Fruit fly (Drosophila melanogaster) whole organism, embryonic: ENCODE measurements around the gene CDase.

Experiments
- BtbVII ChIP-seq: fragments of 200-800 bp; sonication (Bioruptor generic); optimal IDR thresholded peaks from 3 replicates; lab custom pipeline; 2017; ENCODE audit warnings: missing biosample characterization, mild to moderate bottlenecking, missing genetic modification characterization
- CG1024 ChIP-seq: fragments of 200-800 bp; sonication (Bioruptor generic); IDR thresholded peaks from 2 replicates; pipeline ENCODE4 v1.3.6; 2022; ENCODE audit warnings: missing biosample characterization, missing genetic modification characterization
- CG10267 ChIP-seq: fragments of 200-800 bp; sonication (Bioruptor generic); optimal IDR thresholded peaks from 2 replicates; lab custom pipeline; 2018; ENCODE audit warnings: missing biosample characterization, mild to moderate bottlenecking, missing genetic modification characterization, moderate library complexity
- CG10366 ChIP-seq: fragments of 200-800 bp; sonication (Bioruptor generic); IDR thresholded peaks from 2 replicates; pipeline ENCODE4 v1.3.6; 2022; ENCODE audit warnings: missing biosample characterization, missing genetic modification characterization
- CG12219 ChIP-seq: fragments of 200-800 bp; sonication (Bioruptor generic); optimal IDR thresholded peaks from 3 replicates; lab custom pipeline; 2018; ENCODE audit warnings: missing biosample characterization, mild to moderate bottlenecking, missing genetic modification characterization
- CG12659 ChIP-seq: fragments of 200-800 bp; sonication (Bioruptor generic); optimal IDR thresholded peaks from 3 replicates; lab custom pipeline; 2017; ENCODE audit warnings: mild to moderate bottlenecking, missing biosample characterization, missing genetic modification reagents, missing genetic modification characterization
- CG13894 ChIP-seq: fragments of 200-800 bp; sonication (Bioruptor generic); optimal IDR thresholded peaks from 3 replicates; lab custom pipeline; 2018; ENCODE audit warnings: missing biosample characterization, mild to moderate bottlenecking, missing genetic modification characterization, moderate library complexity
- CG14710 ChIP-seq: fragments of 200-800 bp; sonication (Bioruptor generic); optimal IDR thresholded peaks from 3 replicates; lab custom pipeline; 2019; ENCODE audit warnings: missing biosample characterization, mild to moderate bottlenecking, missing genetic modification characterization, moderate library complexity
- CG15011 ChIP-seq: fragments of 200-800 bp; sonication (Bioruptor generic); optimal IDR thresholded peaks from 3 replicates; lab custom pipeline; 2018; ENCODE audit warnings: missing biosample characterization, mild to moderate bottlenecking, missing genetic modification characterization
- CG15479 ChIP-seq: fragments of 200-800 bp; sonication (Bioruptor generic); optimal IDR thresholded peaks from 3 replicates; lab custom pipeline; 2019; ENCODE audit warnings: missing biosample characterization, mild to moderate bottlenecking, missing genetic modification characterization, moderate library complexity
- CG16863 ChIP-seq: fragments of 200-800 bp; sonication (Bioruptor generic); optimal IDR thresholded peaks from 3 replicates; lab custom pipeline; 2016; ENCODE audit warnings: missing biosample characterization, missing genetic modification characterization
- CG17186 ChIP-seq: fragments of 200-800 bp; sonication (Bioruptor generic); optimal IDR thresholded peaks from 3 replicates; lab custom pipeline; 2017; ENCODE audit warnings: missing biosample characterization, missing genetic modification reagents, missing genetic modification characterization
- CG17359 ChIP-seq: fragments of 200-800 bp; sonication (Bioruptor generic); optimal IDR thresholded peaks from 3 replicates; lab custom pipeline; 2018; ENCODE audit warnings: missing biosample characterization, mild to moderate bottlenecking, missing genetic modification characterization, moderate library complexity
- CG17361 ChIP-seq: fragments of 200-800 bp; sonication (Bioruptor generic); IDR thresholded peaks from 3 replicates; pipeline ENCODE4 v1.3.6; 2022; ENCODE audit warnings: missing biosample characterization, missing genetic modification characterization
- CG17829 ChIP-seq: fragments of 200-800 bp; optimal IDR thresholded peaks from 2 replicates; lab custom pipeline; 2019; ENCODE audit warnings: missing biosample characterization, mild to moderate bottlenecking, missing genetic modification characterization, moderate library complexity
- CG1792 ChIP-seq: fragments of 200-800 bp; sonication (Bioruptor generic); optimal IDR thresholded peaks from 2 replicates; lab custom pipeline; 2016; ENCODE audit warnings: missing biosample characterization, missing genetic modification characterization
- CG1832 ChIP-seq: fragments of 200-800 bp; sonication (Bioruptor generic); optimal IDR thresholded peaks from 2 replicates; lab custom pipeline; 2017; ENCODE audit warnings: missing biosample characterization, mild to moderate bottlenecking, missing genetic modification characterization, inconsistent platforms
- CG31441 ChIP-seq: fragments of 200-800 bp; sonication (Bioruptor generic); IDR thresholded peaks from 2 replicates; pipeline ENCODE4 v1.3.6; 2022; ENCODE audit warnings: missing biosample characterization, missing genetic modification characterization
- CG3847 ChIP-seq: fragments of 200-800 bp; sonication (Bioruptor generic); IDR thresholded peaks from 2 replicates; pipeline ENCODE4 v1.3.6; 2022; ENCODE audit warnings: missing biosample characterization, missing genetic modification characterization
- CG4820 ChIP-seq: fragments of 200-800 bp; sonication (Bioruptor generic); optimal IDR thresholded peaks from 3 replicates; lab custom pipeline; 2016; ENCODE audit warnings: missing biosample characterization, missing genetic modification characterization
- CG6689 ChIP-seq: fragments of 200-800 bp; sonication (Bioruptor generic); IDR thresholded peaks from 2 replicates; pipeline ENCODE4 v1.3.6; 2022; ENCODE audit warnings: missing biosample characterization, missing genetic modification characterization
- CG7556 ChIP-seq: fragments of 200-800 bp; sonication (Bioruptor generic); optimal IDR thresholded peaks from 2 replicates; lab custom pipeline; 2017; ENCODE audit warnings: missing biosample characterization, mild to moderate bottlenecking, missing genetic modification characterization
- CG9215 ChIP-seq: fragments of 200-800 bp; sonication (Bioruptor generic); IDR thresholded peaks from 2 replicates; pipeline ENCODE4 v1.3.6; 2022; ENCODE audit warnings: missing biosample characterization, missing genetic modification characterization
- CkIIα-i1 ChIP-seq: fragments of 200-800 bp; sonication (Bioruptor generic); IDR thresholded peaks from 2 replicates; pipeline ENCODE4 v1.3.6; 2022; ENCODE audit warnings: missing biosample characterization, missing genetic modification characterization
- CoRest ChIP-seq: fragments of 200-800 bp; sonication (Bioruptor generic); optimal IDR thresholded peaks from 3 replicates; lab custom pipeline; 2018; ENCODE audit warnings: missing biosample characterization, mild to moderate bottlenecking, missing genetic modification characterization, moderate library complexity
- Dad ChIP-seq: fragments of 200-800 bp; sonication (Bioruptor generic); optimal IDR thresholded peaks from 3 replicates; lab custom pipeline; 2016; ENCODE audit warnings: missing biosample characterization, missing genetic modification characterization
- Dbx ChIP-seq: fragments of 200-800 bp; sonication (Bioruptor generic); IDR thresholded peaks from 3 replicates; pipeline ENCODE4 v1.3.6; 2022; ENCODE audit warnings: missing biosample characterization, missing genetic modification characterization
- Eip74EF ChIP-seq, 2 experiments: fragments of 200-800 bp in 1 of 2; fragments of >200 bp in 1 of 2; sonication (Bioruptor generic) in 1 of 2; optimal IDR thresholded peaks; 2 replicates each; lab custom pipeline; 2017 to 2019; ENCODE audit warnings: missing biosample characterization in 2 of 2, missing genetic modification characterization in 2 of 2, mild to moderate bottlenecking in 1 of 2, moderate library complexity in 1 of 2
- Gsc ChIP-seq: fragments of 200-800 bp; sonication (Bioruptor generic); IDR thresholded peaks from 2 replicates; pipeline ENCODE4 v1.3.6; 2022; ENCODE audit warnings: missing biosample characterization, missing genetic modification characterization
- HLH3B ChIP-seq: fragments of 200-800 bp; sonication (Bioruptor generic); IDR thresholded peaks from 2 replicates; pipeline ENCODE4 v1.3.6; 2022; ENCODE audit warnings: missing biosample characterization, missing genetic modification characterization
- HmgZ ChIP-seq: fragments of 200-800 bp; sonication (Bioruptor generic); optimal IDR thresholded peaks from 2 replicates; lab custom pipeline; 2018; ENCODE audit warnings: missing biosample characterization, mild to moderate bottlenecking, missing genetic modification characterization
- Myb ChIP-seq: fragments of 200-800 bp; sonication (Bioruptor generic); optimal IDR thresholded peaks from 2 replicates; lab custom pipeline; 2016; ENCODE audit warnings: missing biosample characterization, missing genetic modification characterization
- Sry-δ ChIP-seq: fragments of 200-800 bp; sonication (Bioruptor generic); optimal IDR thresholded peaks from 2 replicates; lab custom pipeline; 2016; ENCODE audit warnings: missing biosample characterization, missing genetic modification characterization
- Usf ChIP-seq: fragments of 200-800 bp; sonication (Bioruptor generic); optimal IDR thresholded peaks from 2 replicates; lab custom pipeline; 2017; ENCODE audit warnings: missing genotype, missing biosample characterization, missing genetic modification characterization
- Xrp1 ChIP-seq: fragments of 200-800 bp; sonication (Bioruptor generic); IDR thresholded peaks from 2 replicates; pipeline ENCODE4 v1.3.6; 2022; ENCODE audit warnings: missing biosample characterization, missing genetic modification characterization
- ase ChIP-seq: fragments of 200-800 bp; sonication (Bioruptor generic); IDR thresholded peaks from 3 replicates; pipeline ENCODE4 v1.3.6; 2022; ENCODE audit warnings: missing biosample characterization, missing genetic modification characterization
- cg ChIP-seq: fragments of 200-800 bp; sonication (Bioruptor generic); optimal IDR thresholded peaks from 3 replicates; lab custom pipeline; 2019; ENCODE audit warnings: missing biosample characterization, mild to moderate bottlenecking, missing genetic modification characterization, moderate library complexity
- crol ChIP-seq: fragments of 200-800 bp; sonication (Bioruptor generic); IDR thresholded peaks from 2 replicates; pipeline ENCODE4 v1.3.6; 2022; ENCODE audit warnings: missing biosample characterization, missing genetic modification characterization
- dan ChIP-seq: fragments of 200-800 bp; sonication (Bioruptor generic); IDR thresholded peaks from 2 replicates; pipeline ENCODE4 v1.3.6; 2022; ENCODE audit warnings: missing biosample characterization, missing genetic modification characterization
- ems ChIP-seq: fragments of 200-800 bp; sonication (Bioruptor generic); optimal IDR thresholded peaks from 3 replicates; lab custom pipeline; 2016; ENCODE audit warnings: missing biosample characterization, missing genetic modification characterization
- fd64A ChIP-seq: fragments of 200-800 bp; sonication (Bioruptor generic); optimal IDR thresholded peaks from 3 replicates; lab custom pipeline; 2018; ENCODE audit warnings: missing biosample characterization, mild to moderate bottlenecking, missing genetic modification characterization
- ftz-f1 ChIP-seq: fragments of 200-800 bp; sonication (Bioruptor generic); optimal IDR thresholded peaks from 2 replicates; lab custom pipeline; 2016; ENCODE audit warnings: missing biosample characterization, missing genetic modification characterization
- gcm2 ChIP-seq: fragments of 200-800 bp; sonication (Bioruptor generic); optimal IDR thresholded peaks from 2 replicates; lab custom pipeline; 2016; ENCODE audit warnings: missing biosample characterization, missing genetic modification characterization
- gt ChIP-seq: fragments of 200-800 bp; sonication (Bioruptor generic); IDR thresholded peaks from 2 replicates; pipeline ENCODE4 v1.3.6; 2022; ENCODE audit warnings: missing biosample characterization, missing genetic modification characterization
- jumu ChIP-seq: fragments of 200-800 bp; sonication (Bioruptor generic); optimal IDR thresholded peaks from 3 replicates; lab custom pipeline; 2016; ENCODE audit warnings: missing biosample characterization, missing genetic modification characterization
- lab ChIP-seq: fragments of 200-800 bp; sonication (Bioruptor generic); optimal IDR thresholded peaks from 3 replicates; lab custom pipeline; 2017; ENCODE audit warnings: missing biosample characterization, missing genetic modification characterization, mild to moderate bottlenecking, moderate library complexity, missing genetic modification reagents
- lbe ChIP-seq: fragments of 200-800 bp; sonication (Bioruptor generic); optimal IDR thresholded peaks from 2 replicates; lab custom pipeline; 2016; ENCODE audit warnings: missing biosample characterization, mild to moderate bottlenecking, missing genetic modification characterization
- pan ChIP-seq, 4 experiments: fragments of >200 bp in 3 of 4; fragments of 200-800 bp in 1 of 4; sonication (Bioruptor generic) in 1 of 4; optimal IDR thresholded peaks in 3 of 4; IDR thresholded peaks in 1 of 4; 2 replicates each; pipeline versions ENCODE4 v1.3.6 to Lab custom; 2017 to 2022; ENCODE audit warnings: missing biosample characterization in 2 of 4, missing genetic modification characterization in 2 of 4, mixed read lengths in 1 of 4
- schlank ChIP-seq: fragments of 200-800 bp; sonication (Bioruptor generic); optimal IDR thresholded peaks from 2 replicates; lab custom pipeline; 2018; ENCODE audit warnings: missing biosample characterization, mild to moderate bottlenecking, missing genetic modification characterization
- sens-2 ChIP-seq: fragments of 200-800 bp; sonication (Bioruptor generic); IDR thresholded peaks from 2 replicates; pipeline ENCODE4 v1.3.6; 2022; ENCODE audit warnings: missing biosample characterization, missing genetic modification characterization
- yki ChIP-seq: fragments of >200 bp; optimal IDR thresholded peaks from 3 replicates; lab custom pipeline; 2018

Gene CDase

DNA sequence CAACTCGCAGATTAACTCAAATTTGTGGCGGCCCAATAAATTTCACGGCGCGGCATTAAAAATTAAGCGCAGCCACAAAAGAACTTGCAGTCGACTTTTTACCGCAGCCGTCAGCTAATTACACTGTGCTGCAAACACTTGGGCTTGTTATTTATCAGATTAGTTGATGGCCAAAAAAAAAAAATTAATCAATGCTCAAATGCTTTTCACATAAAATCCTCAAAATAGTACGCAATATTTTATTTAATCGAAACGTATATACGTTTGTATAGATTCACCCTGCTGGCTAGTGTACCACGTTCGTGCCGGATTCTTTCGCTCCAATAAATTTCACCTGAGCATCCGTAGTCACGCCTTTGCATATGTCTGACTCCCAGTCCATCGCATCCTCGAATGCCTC is 45.5 kb upstream of the CDase start (continued):
- TF ChIP-seq CG9215 (GFP tag; lab: Robert Waterston, UW) (0 out of 2 replicates have a peak, but pooled peaks have one; percentile 10), jumu (no peak), ftz-f1 (GFP tag; lab: Kevin White, UChicago) (no peak), crol (no peak), CkIIα-i1 (no peak), CG4820 (GFP tag; lab: Kevin White, UChicago) (peak; percentile 59), CG16863 (GFP tag; lab: Kevin White, UChicago) (peak; percentile 45), CG1832 (GFP tag; lab: Kevin White, UChicago) (no peak), CG7556 (GFP tag; lab: Kevin White, UChicago) (peak; percentile 40), BtbVII (GFP tag; lab: Kevin White, UChicago) (no peak), CG13894 (tag; lab: Kevin White, UChicago) (no peak), CG1024 (peak; percentile 48), CG10267 (tag; lab: Kevin White, UChicago) (peak; percentile 46), CG1792 (GFP tag; lab: Kevin White, UChicago) (peak; percentile 8), gcm2 (no peak), schlank (tag; lab: Kevin White, UChicago) (no peak), CG15479 (GFP tag; lab: Kevin White, UChicago) (no peak), Dbx (GFP tag; lab: Robert Waterston, UW) (no peak), ems (GFP tag; lab: Kevin White, UChicago) (peak; percentile 23), CG3847 (GFP tag; lab: Robert Waterston, UW) (no peak), Eip74EF (GFP tag; optimal IDR thresholded peaks at IDR 0.05; lab: Kevin White, UChicago) (peak in 1 of 2 experiments; percentile 29), gt (GFP tag; lab: Robert Waterston, UW) (no peak), CG6689 (GFP tag; lab: Robert Waterston, UW) (peak; percentile 70), lbe (no peak), Dad (GFP tag; lab: Kevin White, UChicago) (no peak), pan (optimal IDR thresholded peaks at IDR 0.05; lab: Kevin White, UChicago) (no peak), pan (GFP tag; optimal IDR thresholded peaks at IDR 0.05 in 1 of 2, IDR thresholded peaks at IDR 0.05 in 1 of 2) (peak in 1 of 2 experiments; percentile 75), dan (GFP tag; lab: Robert Waterston, UW) (no peak; the same call in 1 of the 2 replicates), HLH3B (GFP tag; lab: Robert Waterston, UW) (peak; percentile 73), Usf (GFP tag; lab: Kevin White, UChicago) (no peak), CG10366 (peak; percentile 70), CG17361 (GFP tag; lab: Robert Waterston, UW) (peak; percentile 50; the same call in 2 of the 3 replicates), yki (lab: Kevin White, UChicago) (no peak), Gsc (GFP tag; lab: Robert Waterston, UW) (no peak), CG14710 (peak; percentile 41), ase (GFP tag; lab: Robert Waterston, UW) (peak; percentile 41; the same call in 1 of the 3 replicates), CG17186 (GFP tag; lab: Kevin White, UChicago) (no peak), Sry-δ (GFP tag; lab: Kevin White, UChicago) (no peak), lab (GFP tag; lab: Kevin White, UChicago) (peak; percentile 68), CG12659 (GFP tag; lab: Kevin White, UChicago) (peak; percentile 20), CoRest (tag; lab: Kevin White, UChicago) (peak; percentile 36), sens-2 (peak; percentile 40; the same call in 1 of the 2 replicates), CG12219 (GFP tag; lab: Kevin White, UChicago) (peak; percentile 54), CG17359 (tag; lab: Kevin White, UChicago) (peak; percentile 66), CG15011 (GFP tag; lab: Kevin White, UChicago) (peak; percentile 24), cg (GFP tag; lab: Kevin White, UChicago) (no peak), fd64A (peak; percentile 31), Xrp1 (peak; percentile 78), HmgZ (tag; lab: Kevin White, UChicago) (no peak), CG17829 (tag; lab: Kevin White, UChicago) (peak; percentile 45), CG31441 (GFP tag; lab: Robert Waterston, UW) (peak; percentile 67), Myb (GFP tag; lab: Kevin White, UChicago) (peak; percentile 21)
